Fruit fly (Drosophila melanogaster) S2 (cell line): ENCODE results near the gene CG18231.

Experiments
- CG8478 ChIP-seq: fragments of >200 bp; optimal IDR thresholded peaks from 2 replicates; lab custom pipeline; 2018
- CTCF ChIP-seq, 2 experiments: fragments of >200 bp; optimal IDR thresholded peaks; 2 replicates each; lab custom pipeline; 2018

dm6 chr3L:18607162-18607561 is at the start of gene CG18231:
- TF ChIP-seq CTCF (optimal IDR thresholded peaks at IDR 0.05; lab: Kevin White, UChicago) = no peak
- no peak for TF ChIP-seq CG8478 (lab: Kevin White, UChicago)
